Fruit fly (Drosophila melanogaster) whole organism, embryonic: ENCODE data around the gene Doc2.

ENCODE experiments used
- Adf1 ChIP-seq: fragments of 200-800 bp; sonication (Bioruptor generic); IDR thresholded peaks from 2 replicates; pipeline ENCODE4 v1.3.6; 2022; ENCODE audit warnings: missing biosample characterization, missing genetic modification characterization
- B-H1 ChIP-seq: fragments of 200-800 bp; sonication (Bioruptor generic); IDR thresholded peaks from 3 replicates; pipeline ENCODE4 v1.3.6; 2022; ENCODE audit warnings: missing biosample characterization, missing genetic modification characterization
- CG10366 ChIP-seq: fragments of 200-800 bp; sonication (Bioruptor generic); IDR thresholded peaks from 2 replicates; pipeline ENCODE4 v1.3.6; 2022; ENCODE audit warnings: missing biosample characterization, missing genetic modification characterization
- CG12659 ChIP-seq: fragments of 200-800 bp; sonication (Bioruptor generic); optimal IDR thresholded peaks from 3 replicates; lab custom pipeline; 2017; ENCODE audit warnings: mild to moderate bottlenecking, missing biosample characterization, missing genetic modification reagents, missing genetic modification characterization
- CG13424 ChIP-seq: fragments of 200-800 bp; sonication (Bioruptor generic); optimal IDR thresholded peaks from 2 replicates; lab custom pipeline; 2019; ENCODE audit warnings: missing biosample characterization, mild to moderate bottlenecking, missing genetic modification characterization, moderate library complexity
- CG14965 ChIP-seq: fragments of 200-800 bp; sonication (Bioruptor generic); optimal IDR thresholded peaks from 2 replicates; lab custom pipeline; 2016; ENCODE audit warnings: missing biosample characterization, missing genetic modification characterization, borderline replicate concordance
- CG1603 ChIP-seq: fragments of 200-800 bp; sonication (Bioruptor generic); optimal IDR thresholded peaks from 2 replicates; lab custom pipeline; 2019; ENCODE audit warnings: missing biosample characterization, mild to moderate bottlenecking, missing genetic modification characterization, moderate library complexity
- CG16863 ChIP-seq: fragments of 200-800 bp; sonication (Bioruptor generic); optimal IDR thresholded peaks from 3 replicates; lab custom pipeline; 2016; ENCODE audit warnings: missing biosample characterization, missing genetic modification characterization
- CG17568 ChIP-seq: fragments of 200-800 bp; sonication (Bioruptor generic); optimal IDR thresholded peaks from 2 replicates; lab custom pipeline; 2018; ENCODE audit warnings: missing biosample characterization, mild to moderate bottlenecking, missing genetic modification characterization, moderate library complexity
- CG2678 ChIP-seq: fragments of 200-800 bp; sonication (Bioruptor generic); optimal IDR thresholded peaks from 3 replicates; lab custom pipeline; 2019; ENCODE audit warnings: missing biosample characterization, mild to moderate bottlenecking, missing genetic modification characterization, moderate library complexity
- CG30403 ChIP-seq: fragments of 200-800 bp; sonication (Bioruptor generic); optimal IDR thresholded peaks from 3 replicates; lab custom pipeline; 2016; ENCODE audit warnings: missing biosample characterization, missing genetic modification characterization
- CG43689 ChIP-seq: fragments of 200-800 bp; sonication (Bioruptor generic); IDR thresholded peaks from 2 replicates; pipeline ENCODE4 v1.3.6; 2022; ENCODE audit warnings: missing biosample characterization, missing genetic modification characterization
- CG4730 ChIP-seq: fragments of 200-800 bp; sonication (Bioruptor generic); IDR thresholded peaks from 2 replicates; pipeline ENCODE4 v1.3.6; 2022; ENCODE audit warnings: missing biosample characterization, missing genetic modification characterization
- CG6254 ChIP-seq: fragments of 200-800 bp; sonication (Bioruptor generic); optimal IDR thresholded peaks from 3 replicates; lab custom pipeline; 2017; ENCODE audit warnings: mild to moderate bottlenecking, missing biosample characterization, missing genetic modification reagents, missing genetic modification characterization
- CG7271 ChIP-seq: fragments of 200-800 bp; sonication (Bioruptor generic); optimal IDR thresholded peaks from 2 replicates; lab custom pipeline; 2018; ENCODE audit warnings: missing biosample characterization, mild to moderate bottlenecking, missing genetic modification characterization, moderate library complexity
- CG7745 ChIP-seq: fragments of 200-800 bp; sonication (Bioruptor generic); optimal IDR thresholded peaks from 2 replicates; lab custom pipeline; 2018; ENCODE audit warnings: missing biosample characterization, mild to moderate bottlenecking, missing genetic modification characterization, moderate library complexity
- CG8281 ChIP-seq: fragments of 200-800 bp; sonication (Bioruptor generic); optimal IDR thresholded peaks from 2 replicates; lab custom pipeline; 2018; ENCODE audit warnings: missing biosample characterization, mild to moderate bottlenecking, missing genetic modification characterization, moderate library complexity
- CrebB ChIP-seq: fragments of 200-800 bp; sonication (Bioruptor generic); optimal IDR thresholded peaks from 3 replicates; lab custom pipeline; 2018; ENCODE audit warnings: missing biosample characterization, mild to moderate bottlenecking, missing genetic modification characterization
- Doc3 ChIP-seq: fragments of 200-800 bp; sonication (Bioruptor generic); IDR thresholded peaks from 3 replicates; pipeline ENCODE4 v1.3.6; 2022; ENCODE audit warnings: missing biosample characterization, missing genetic modification characterization; ENCODE audit not compliant: partially characterized antibody
- HLH54F ChIP-seq: fragments of 200-800 bp; sonication (Bioruptor generic); optimal IDR thresholded peaks from 3 replicates; lab custom pipeline; 2016; ENCODE audit warnings: missing biosample characterization, missing genetic modification characterization
- Hand ChIP-seq: fragments of 200-800 bp; sonication (Bioruptor generic); optimal IDR thresholded peaks from 2 replicates; lab custom pipeline; 2017; ENCODE audit warnings: mild to moderate bottlenecking, missing biosample characterization, missing genetic modification reagents, missing genetic modification characterization
- Hr51 ChIP-seq, 2 experiments: fragments of 200-800 bp; sonication (Bioruptor generic); optimal IDR thresholded peaks; 2 replicates in 1 of 2; 3 replicates in 1 of 2; lab custom pipeline; 2016 to 2018; ENCODE audit warnings: missing biosample characterization in 2 of 2, missing genetic modification characterization in 2 of 2, mild to moderate bottlenecking in 1 of 2, moderate library complexity in 1 of 2
- Med ChIP-seq: fragments of 200-800 bp; sonication (Bioruptor generic); peaks from one replicate; lab custom pipeline; 2016; ENCODE audit warnings: missing biosample characterization, missing genetic modification characterization, mild to moderate bottlenecking, inconsistent platforms, moderate library complexity
- Nf-YB ChIP-seq: fragments of 200-800 bp; sonication (Bioruptor generic); optimal IDR thresholded peaks from 3 replicates; lab custom pipeline; 2019; ENCODE audit warnings: missing biosample characterization, mild to moderate bottlenecking, missing genetic modification characterization, moderate library complexity
- PHDP ChIP-seq: fragments of 200-800 bp; sonication (Bioruptor generic); optimal IDR thresholded peaks from 3 replicates; lab custom pipeline; 2018; ENCODE audit warnings: missing biosample characterization, mild to moderate bottlenecking, missing genetic modification characterization, moderate library complexity
- Pdp1 ChIP-seq, 2 experiments: fragments of 200-800 bp; sonication (Bioruptor generic); optimal IDR thresholded peaks; 3 replicates each; lab custom pipeline; 2016; ENCODE audit warnings: missing biosample characterization in 2 of 2, missing genetic modification characterization in 2 of 2, mild to moderate bottlenecking in 1 of 2, moderate library complexity in 1 of 2
- Ptx1 ChIP-seq: fragments of 200-800 bp; sonication (Bioruptor generic); IDR thresholded peaks from 2 replicates; pipeline ENCODE4 v1.3.6; 2022; ENCODE audit warnings: missing biosample characterization, missing genetic modification characterization
- Ssrp ChIP-seq: fragments of 200-800 bp; sonication (Bioruptor generic); optimal IDR thresholded peaks from 2 replicates; lab custom pipeline; 2018; ENCODE audit warnings: missing biosample characterization, mild to moderate bottlenecking, missing genetic modification characterization, moderate library complexity
- Trl ChIP-seq, 3 experiments: fragments of >200 bp in 2 of 3; fragments of 200-800 bp in 1 of 3; sonication (Bioruptor generic) in 1 of 3; optimal IDR thresholded peaks; 2 replicates in 1 of 3; 3 replicates in 2 of 3; lab custom pipeline; 2016 to 2017; ENCODE audit warnings: missing biosample characterization in 1 of 3, missing genetic modification characterization in 1 of 3
- YL-1 ChIP-seq: fragments of 200-800 bp; sonication (Bioruptor generic); optimal IDR thresholded peaks from 3 replicates; lab custom pipeline; 2017; ENCODE audit warnings: missing biosample characterization, mild to moderate bottlenecking, missing genetic modification characterization
- ash1 ChIP-seq: fragments of 200-800 bp; sonication (Bioruptor generic); optimal IDR thresholded peaks from 2 replicates; lab custom pipeline; 2018; ENCODE audit warnings: missing biosample characterization, mild to moderate bottlenecking, missing genetic modification characterization
- cas ChIP-seq: fragments of 200-800 bp; sonication (Bioruptor generic); IDR thresholded peaks from 2 replicates; pipeline ENCODE4 v1.3.6; 2022; ENCODE audit warnings: missing biosample characterization, missing genetic modification characterization
- chinmo ChIP-seq: fragments of 200-800 bp; sonication (Bioruptor generic); IDR thresholded peaks from 4 replicates; pipeline ENCODE4 v1.3.6; 2022; ENCODE audit warnings: missing biosample characterization, missing genetic modification characterization; ENCODE audit not compliant: partially characterized antibody
- crol ChIP-seq: fragments of 200-800 bp; sonication (Bioruptor generic); IDR thresholded peaks from 2 replicates; pipeline ENCODE4 v1.3.6; 2022; ENCODE audit warnings: missing biosample characterization, missing genetic modification characterization
- exex ChIP-seq: fragments of 200-800 bp; sonication (Bioruptor generic); optimal IDR thresholded peaks from 4 replicates; lab custom pipeline; 2018; ENCODE audit warnings: missing biosample characterization, mild to moderate bottlenecking, missing genetic modification characterization, moderate library complexity
- h ChIP-seq: fragments of >200 bp; optimal IDR thresholded peaks from 2 replicates; lab custom pipeline; 2017
- hth ChIP-seq: fragments of >200 bp; optimal IDR thresholded peaks from 2 replicates; lab custom pipeline; 2017; ENCODE audit warnings: inconsistent platforms
- mam ChIP-seq: fragments of 200-800 bp; sonication (Bioruptor generic); optimal IDR thresholded peaks from 3 replicates; lab custom pipeline; 2016; ENCODE audit warnings: missing biosample characterization, missing genetic modification characterization
- nmo ChIP-seq: fragments of 200-800 bp; sonication (Bioruptor generic); optimal IDR thresholded peaks from 2 replicates; lab custom pipeline; 2018; ENCODE audit warnings: missing biosample characterization, mild to moderate bottlenecking, missing genetic modification characterization, moderate library complexity
- onecut ChIP-seq: fragments of 200-800 bp; sonication (Bioruptor generic); IDR thresholded peaks from 2 replicates; pipeline ENCODE4 v1.3.6; 2022; ENCODE audit warnings: missing biosample characterization, missing genetic modification characterization
- pnt ChIP-seq: fragments of 200-800 bp; sonication (Bioruptor generic); optimal IDR thresholded peaks from 3 replicates; lab custom pipeline; 2016; ENCODE audit warnings: missing biosample characterization, missing genetic modification characterization
- row ChIP-seq: fragments of 200-800 bp; sonication (Bioruptor generic); IDR thresholded peaks from 3 replicates; pipeline ENCODE4 v1.3.6; 2022; ENCODE audit warnings: missing biosample characterization, missing genetic modification characterization
- slbo ChIP-seq: fragments of 200-800 bp; sonication (Bioruptor generic); IDR thresholded peaks from 2 replicates; pipeline ENCODE4 v1.3.6; 2022; ENCODE audit warnings: missing biosample characterization, missing genetic modification characterization
- sqz ChIP-seq: fragments of 200-800 bp; sonication (Bioruptor generic); optimal IDR thresholded peaks from 3 replicates; lab custom pipeline; 2018; ENCODE audit warnings: missing biosample characterization, mild to moderate bottlenecking, missing genetic modification characterization
- tio ChIP-seq: fragments of 200-800 bp; sonication (Bioruptor generic); optimal IDR thresholded peaks from 2 replicates; lab custom pipeline; 2017; ENCODE audit warnings: missing biosample characterization, missing genetic modification characterization, inconsistent platforms
- trh ChIP-seq: fragments of 200-800 bp; sonication (Bioruptor generic); optimal IDR thresholded peaks from 2 replicates; lab custom pipeline; 2016; ENCODE audit warnings: missing biosample characterization, missing genetic modification characterization
- usp ChIP-seq: fragments of >200 bp; optimal IDR thresholded peaks from 2 replicates; lab custom pipeline; 2017; ENCODE audit warnings: missing biosample characterization, missing genetic modification characterization
- vfl ChIP-seq: fragments of 200-800 bp; sonication (Bioruptor generic); optimal IDR thresholded peaks from 2 replicates; lab custom pipeline; 2016; ENCODE audit warnings: missing biosample characterization, missing genetic modification characterization
- zfh2 ChIP-seq: fragments of 200-800 bp; sonication (Bioruptor generic); optimal IDR thresholded peaks from 2 replicates; lab custom pipeline; 2016; ENCODE audit warnings: missing biosample characterization, missing genetic modification characterization

The Doc2 gene

DNA sequence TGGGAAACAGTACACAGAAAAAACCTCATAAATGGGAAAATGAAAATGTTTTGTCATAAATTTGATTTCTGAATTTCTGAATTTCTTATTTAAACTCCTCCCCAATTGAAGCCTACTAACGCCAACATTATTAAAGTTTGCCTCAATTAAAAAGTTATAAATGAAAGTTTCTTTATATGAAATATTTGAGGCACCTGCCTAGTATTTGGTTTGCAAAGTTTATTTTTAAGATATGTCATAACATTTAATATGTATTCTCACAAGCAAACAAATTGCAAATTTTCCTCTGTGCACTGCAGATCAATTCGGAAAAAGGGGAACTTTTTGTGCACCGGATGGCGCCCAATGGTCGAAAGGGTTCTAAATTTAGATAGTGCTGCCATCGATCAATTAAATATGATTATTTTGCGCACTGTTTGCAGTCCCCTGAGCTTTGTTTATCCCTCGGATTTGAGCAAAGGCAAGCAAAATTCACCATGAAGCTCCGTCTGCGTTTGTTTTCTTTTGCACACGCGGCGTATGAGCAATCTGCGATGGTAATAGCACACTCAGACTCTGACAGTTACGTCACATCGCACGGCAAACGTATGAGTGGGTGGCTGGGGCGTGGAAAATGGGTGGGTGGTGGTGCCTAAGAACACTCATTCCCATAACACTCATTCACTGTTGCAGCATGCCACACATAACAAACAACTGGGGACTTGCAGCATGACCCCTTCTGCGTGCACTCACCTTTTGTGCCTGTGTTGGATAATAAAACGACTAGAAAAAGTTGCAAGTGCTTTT is 46.1 kb upstream of the Doc2 start (continued):
- TF ChIP-seq chinmo (GFP tag; lab: Robert Waterston, UW) (0 out of 4 replicates have a peak, but pooled peaks have one; percentile 37), Hand (GFP tag; lab: Kevin White, UChicago) (no peak), exex (tag; lab: Kevin White, UChicago) (no peak), vfl (no peak), Ptx1 (0 out of 2 replicates have a peak, but pooled peaks have one; percentile 6), tio (peak; percentile 25), ash1 (GFP tag; lab: Kevin White, UChicago) (no peak), CG43689 (GFP tag; lab: Robert Waterston, UW) (no peak), Doc3 (GFP tag; lab: Robert Waterston, UW) (no peak), onecut (GFP tag; lab: Robert Waterston, UW) (no peak), hth (lab: Kevin White, UChicago) (no peak), h (lab: Kevin White, UChicago) (no peak), usp (no peak), CG16863 (GFP tag; lab: Kevin White, UChicago) (no peak), crol (GFP tag; lab: Robert Waterston, UW) (no peak), trh (GFP tag; lab: Kevin White, UChicago) (no peak), YL-1 (no peak), mam (peak; percentile 12), sqz (GFP tag; lab: Kevin White, UChicago) (no peak), CG14965 (GFP tag; lab: Kevin White, UChicago) (no peak), CG6254 (GFP tag; lab: Kevin White, UChicago) (no peak), Nf-YB (GFP tag; lab: Kevin White, UChicago) (no peak), Med (peak; percentile 12), row (GFP tag; lab: Robert Waterston, UW) (no peak), Pdp1 (GFP tag; optimal IDR thresholded peaks at IDR 0.05; lab: Kevin White, UChicago) (peak in 1 of 2 experiments; percentile 71), CG13424 (tag; lab: Kevin White, UChicago) (peak; percentile 0), Trl (optimal IDR thresholded peaks at IDR 0.05; lab: Kevin White, UChicago) (no peak), Trl (GFP tag; optimal IDR thresholded peaks at IDR 0.05; lab: Kevin White, UChicago) (no peak), CrebB (tag; lab: Kevin White, UChicago) (no peak), CG12659 (GFP tag; lab: Kevin White, UChicago) (peak; percentile 0), Ssrp (tag; lab: Kevin White, UChicago) (no peak), CG30403 (GFP tag; lab: Kevin White, UChicago) (peak; percentile 37), HLH54F (GFP tag; lab: Kevin White, UChicago) (no peak), CG2678 (tag; lab: Kevin White, UChicago) (peak; percentile 37), nmo (GFP tag; lab: Kevin White, UChicago) (peak; percentile 2), zfh2 (peak; percentile 12), CG7271 (no peak), PHDP (tag; lab: Kevin White, UChicago) (peak; percentile 18), slbo (GFP tag; lab: Robert Waterston, UW) (peak; percentile 33; the same call in 1 of the 2 replicates), CG7745 (tag; lab: Kevin White, UChicago) (no peak), CG4730 (no peak), B-H1 (no peak), CG17568 (no peak), cas (GFP tag; lab: Robert Waterston, UW) (no peak), CG10366 (GFP tag; lab: Robert Waterston, UW) (no peak; the same call in 1 of the 2 replicates), pnt (GFP tag; lab: Kevin White, UChicago) (no peak), CG8281 (tag; lab: Kevin White, UChicago) (no peak), Adf1 (GFP tag; lab: Robert Waterston, UW) (no peak), Hr51 (GFP tag; optimal IDR thresholded peaks at IDR 0.05; lab: Kevin White, UChicago) (peak in 1 of 2 experiments; percentile 38), CG1603 (tag; lab: Kevin White, UChicago) (no peak)
